Fruit fly (Drosophila melanogaster) ovary, adult (tissue): ENCODE measurements around the gene gpp.

Experiments
- CG17801 ChIP-seq: fragments of 200-800 bp; optimal IDR thresholded peaks from 2 replicates; lab custom pipeline; 2019; ENCODE audit warnings: missing biosample characterization, mild to moderate bottlenecking, missing genetic modification characterization, moderate library complexity; ENCODE audit not compliant: partially characterized antibody

Gene gpp

dm6 chr3R:6467646-6468350, 61.1 kb downstream of the gpp start:
- TF ChIP-seq CG17801 (GFP tag; lab: Kevin White, UChicago) = no peak

- no peak for TF ChIP-seq CG17801 (GFP tag; lab: Kevin White, UChicago)
These were observed 61.7 kb downstream of the gpp start, which contains the start of gene Neurochondrin for dm6 chr3R:6468351-6468685. Gene Neurochondrin, plus strand, starts transcription at chr3R:6468437.

- no peak for TF ChIP-seq CG17801 (GFP tag; lab: Kevin White, UChicago)
These were observed 67.8 kb downstream of the gpp start for dm6 chr3R:6474430-6474829.

dm6 chr3R:6476429-6476828, 69.8 kb downstream of the gpp start:
- TF ChIP-seq CG17801 (GFP tag; lab: Kevin White, UChicago) = no peak

dm6 chr3R:6477877-6478361, 71.3 kb downstream of the gpp start, which contains the start of gene CG15186:
Gene CG15186, plus strand, starts transcription at chr3R:6478311.
- no peak for TF ChIP-seq CG17801 (GFP tag; lab: Kevin White, UChicago)

- TF ChIP-seq CG17801 (GFP tag; lab: Kevin White, UChicago) = no peak
These were observed 75.2 kb downstream of the gpp start for dm6 chr3R:6481740-6482443.

dm6 chr3R:6495938-6496337, 89.3 kb downstream of the gpp start:
- TF ChIP-seq CG17801 (GFP tag; lab: Kevin White, UChicago) = no peak
